Worm (Caenorhabditis elegans) whole organism, L4/young adult: Measurements from ENCODE around the gene nlp-66.

Experiments
- W03F9.2 ChIP-seq: fragments of 150-350 bp; optimal IDR thresholded peaks from 2 replicates; lab custom pipeline; 2014; ENCODE audit warnings: missing biosample characterization, missing genetic modification characterization
- dao-5 ChIP-seq: sonication (generic microtip); optimal IDR thresholded peaks from 2 replicates; lab custom pipeline; 2016; ENCODE audit warnings: missing genotype, missing genetic modification characterization, moderate library complexity, missing compliant biosample characterization
- him-1 ChIP-seq: sonication (generic microtip); optimal IDR thresholded peaks from 2 replicates; lab custom pipeline; 2016; ENCODE audit warnings: missing genotype, missing genetic modification reagents, missing genetic modification characterization, missing compliant biosample characterization

DNA sequence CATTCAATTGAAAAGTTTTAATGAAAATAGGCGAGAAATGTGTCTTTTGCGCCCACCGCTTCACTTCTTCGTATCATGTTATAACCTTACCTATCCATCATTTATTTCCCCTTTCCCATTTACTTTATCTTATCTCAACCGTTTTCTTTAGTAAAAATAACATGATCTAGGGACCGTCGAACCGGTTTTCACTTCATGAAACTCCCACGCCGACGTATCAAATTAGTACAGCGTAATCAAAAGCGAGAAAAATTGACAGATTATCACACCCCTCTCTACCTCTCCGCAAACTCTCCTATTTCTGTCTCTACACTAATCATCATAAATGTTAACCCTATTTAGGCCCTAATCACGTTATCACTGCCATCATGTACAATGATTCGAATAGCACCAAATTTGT, 20.4 kb upstream of the nlp-66 start:
- TF ChIP-seq dao-5 (tag; lab: Kevin White, UChicago) (no peak), him-1 (tag; lab: Kevin White, UChicago) (no peak), W03F9.2 (tag; lab: Kevin White, UChicago) (no peak)
